Fruit fly (Drosophila melanogaster) whole organism: ENCODE data around the gene Dh31.

Source experiments
- CG8478 ChIP-seq: fragments of >200 bp; optimal IDR thresholded peaks from 2 replicates; lab custom pipeline; 2018; ENCODE audit warnings: inconsistent platforms
- EcR ChIP-seq, 2 experiments: fragments of >200 bp; optimal IDR thresholded peaks; 2 replicates each; lab custom pipeline; 2017; ENCODE audit warnings: missing biosample characterization in 2 of 2, missing genetic modification characterization in 2 of 2, missing genetic modification reagents in 2 of 2
- pan ChIP-seq: fragments of >200 bp; optimal IDR thresholded peaks from 2 replicates; lab custom pipeline; 2017
- psq ChIP-seq: fragments of >200 bp; optimal IDR thresholded peaks from 2 replicates; lab custom pipeline; 2017
- usp ChIP-seq: fragments of >200 bp; optimal IDR thresholded peaks from 2 replicates; lab custom pipeline; 2017; ENCODE audit warnings: missing biosample characterization, missing genetic modification characterization, mixed read lengths

- no peak for TF ChIP-seq psq (lab: Kevin White, UChicago)
- TF ChIP-seq usp (GFP tag; lab: Kevin White, UChicago): no peak
- TF ChIP-seq CG8478 (lab: Kevin White, UChicago): no peak
- no peak for TF ChIP-seq EcR (GFP tag; optimal IDR thresholded peaks at IDR 0.05; lab: Kevin White, UChicago)
- TF ChIP-seq pan (lab: Kevin White, UChicago): no peak
Measured at dm6 chr2L:8480825-8481224, 25.8 kb downstream of the Dh31 start.
